Fruit fly (Drosophila melanogaster) whole organism, embryonic: ENCODE measurements around the gene RpL36.

Experiments
- BEAF-32 ChIP-seq: fragments of 200-800 bp; sonication (Bioruptor generic); optimal IDR thresholded peaks from 3 replicates; lab custom pipeline; 2017; ENCODE audit warnings: missing biosample characterization, missing genetic modification characterization, mild to moderate bottlenecking, moderate library complexity, missing genetic modification reagents
- Bgb ChIP-seq: fragments of 200-800 bp; sonication (Bioruptor generic); IDR thresholded peaks from 2 replicates; pipeline ENCODE4 v1.3.6; 2022; ENCODE audit warnings: missing biosample characterization, missing genetic modification characterization; ENCODE audit not compliant: partially characterized antibody
- Blimp-1 ChIP-seq: fragments of 200-800 bp; sonication (Bioruptor generic); optimal IDR thresholded peaks from 3 replicates; lab custom pipeline; 2018; ENCODE audit warnings: missing biosample characterization, missing genetic modification characterization, mild to moderate bottlenecking, moderate library complexity, missing genetic modification reagents
- CG10321 ChIP-seq: fragments of 200-800 bp; sonication (Bioruptor generic); IDR thresholded peaks from 2 replicates; pipeline ENCODE4 v1.3.6; 2022; ENCODE audit warnings: missing biosample characterization, missing genetic modification characterization
- CG10543 ChIP-seq: fragments of 200-800 bp; sonication (Bioruptor generic); optimal IDR thresholded peaks from 3 replicates; lab custom pipeline; 2017; ENCODE audit warnings: missing biosample characterization, mild to moderate bottlenecking, missing genetic modification characterization, moderate library complexity
- CG10959 ChIP-seq: fragments of 200-800 bp; sonication (Bioruptor generic); IDR thresholded peaks from 2 replicates; pipeline ENCODE4 v1.3.6; 2022; ENCODE audit warnings: missing biosample characterization, missing genetic modification characterization
- CG10979 ChIP-seq: fragments of 200-800 bp; sonication (Bioruptor generic); optimal IDR thresholded peaks from 2 replicates; lab custom pipeline; 2018; ENCODE audit warnings: missing biosample characterization, mild to moderate bottlenecking, missing genetic modification characterization, moderate library complexity
- CG11085 ChIP-seq: fragments of 200-800 bp; sonication (Bioruptor generic); IDR thresholded peaks from 2 replicates; pipeline ENCODE4 v1.3.6; 2022; ENCODE audit warnings: missing biosample characterization, missing genetic modification characterization
- CG12769 ChIP-seq: fragments of 200-800 bp; sonication (Bioruptor generic); optimal IDR thresholded peaks from 2 replicates; lab custom pipeline; 2019; ENCODE audit warnings: missing biosample characterization, mild to moderate bottlenecking, missing genetic modification characterization, moderate library complexity
- CG13894 ChIP-seq: fragments of 200-800 bp; sonication (Bioruptor generic); optimal IDR thresholded peaks from 3 replicates; lab custom pipeline; 2018; ENCODE audit warnings: missing biosample characterization, mild to moderate bottlenecking, missing genetic modification characterization, moderate library complexity
- CG17385 ChIP-seq: fragments of 200-800 bp; sonication (Bioruptor generic); optimal IDR thresholded peaks from 3 replicates; lab custom pipeline; 2018; ENCODE audit warnings: missing biosample characterization, mild to moderate bottlenecking, missing genetic modification characterization
- CG17829 ChIP-seq: fragments of 200-800 bp; optimal IDR thresholded peaks from 2 replicates; lab custom pipeline; 2019; ENCODE audit warnings: missing biosample characterization, mild to moderate bottlenecking, missing genetic modification characterization, moderate library complexity
- CG30403 ChIP-seq: fragments of 200-800 bp; sonication (Bioruptor generic); optimal IDR thresholded peaks from 3 replicates; lab custom pipeline; 2016; ENCODE audit warnings: missing biosample characterization, missing genetic modification characterization
- CG32767 ChIP-seq: fragments of 200-800 bp; sonication (Bioruptor generic); IDR thresholded peaks from 2 replicates; pipeline ENCODE4 v1.3.6; 2022; ENCODE audit warnings: missing biosample characterization, missing genetic modification characterization
- CG6175 ChIP-seq: fragments of 200-800 bp; sonication (Bioruptor generic); IDR thresholded peaks from 3 replicates; pipeline ENCODE4 v1.3.6; 2022; ENCODE audit warnings: missing biosample characterization, missing genetic modification characterization
- CG8281 ChIP-seq: fragments of 200-800 bp; sonication (Bioruptor generic); optimal IDR thresholded peaks from 2 replicates; lab custom pipeline; 2018; ENCODE audit warnings: missing biosample characterization, mild to moderate bottlenecking, missing genetic modification characterization, moderate library complexity
- CTCF ChIP-seq: fragments of 200-800 bp; sonication (Bioruptor generic); optimal IDR thresholded peaks from 2 replicates; lab custom pipeline; 2017; ENCODE audit warnings: missing biosample characterization, mild to moderate bottlenecking, missing genetic modification characterization, moderate library complexity
- Hey ChIP-seq: fragments of 200-800 bp; sonication (Bioruptor generic); optimal IDR thresholded peaks from 3 replicates; lab custom pipeline; 2018; ENCODE audit warnings: missing biosample characterization, mild to moderate bottlenecking, missing genetic modification characterization
- MBD-R2 ChIP-seq: fragments of 200-800 bp; sonication (Bioruptor generic); IDR thresholded peaks from 2 replicates; pipeline ENCODE4 v1.3.6; 2022; ENCODE audit warnings: missing biosample characterization, missing genetic modification characterization
- MTF-1 ChIP-seq: fragments of 200-800 bp; sonication (Bioruptor generic); optimal IDR thresholded peaks from 2 replicates; lab custom pipeline; 2018; ENCODE audit warnings: missing biosample characterization, mild to moderate bottlenecking, missing genetic modification characterization, borderline replicate concordance
- Med ChIP-seq: fragments of 200-800 bp; sonication (Bioruptor generic); peaks from one replicate; lab custom pipeline; 2016; ENCODE audit warnings: missing biosample characterization, missing genetic modification characterization, mild to moderate bottlenecking, inconsistent platforms, moderate library complexity
- Mrtf ChIP-seq: fragments of 200-800 bp; sonication (Bioruptor generic); IDR thresholded peaks from 3 replicates; pipeline ENCODE4 v1.3.6; 2022; ENCODE audit warnings: missing biosample characterization, missing genetic modification characterization
- Neu2 ChIP-seq: fragments of 200-800 bp; sonication (Bioruptor generic); optimal IDR thresholded peaks from 3 replicates; lab custom pipeline; 2016; ENCODE audit warnings: missing biosample characterization, missing genetic modification characterization, borderline replicate concordance
- Nf-YC ChIP-seq: fragments of 200-800 bp; optimal IDR thresholded peaks from 3 replicates; lab custom pipeline; 2019; ENCODE audit warnings: missing biosample characterization, mild to moderate bottlenecking, missing genetic modification characterization, moderate library complexity
- Pdp1 ChIP-seq, 2 experiments: fragments of 200-800 bp; sonication (Bioruptor generic); optimal IDR thresholded peaks; 3 replicates each; lab custom pipeline; 2016; ENCODE audit warnings: missing biosample characterization in 2 of 2, missing genetic modification characterization in 2 of 2, mild to moderate bottlenecking in 1 of 2, moderate library complexity in 1 of 2
- Poxn ChIP-seq: fragments of 200-800 bp; sonication (Bioruptor generic); IDR thresholded peaks from 2 replicates; pipeline ENCODE4 v1.3.6; 2022; ENCODE audit warnings: missing biosample characterization, missing genetic modification characterization
- Spps ChIP-seq: fragments of 200-800 bp; sonication (Bioruptor generic); optimal IDR thresholded peaks from 2 replicates; lab custom pipeline; 2018; ENCODE audit warnings: missing biosample characterization, mild to moderate bottlenecking, missing genetic modification characterization
- Sry-β ChIP-seq: fragments of 200-800 bp; sonication (Bioruptor generic); optimal IDR thresholded peaks from 2 replicates; lab custom pipeline; 2018; ENCODE audit warnings: missing biosample characterization, mild to moderate bottlenecking, missing genetic modification characterization, moderate library complexity
- Xrp1 ChIP-seq: fragments of 200-800 bp; sonication (Bioruptor generic); IDR thresholded peaks from 2 replicates; pipeline ENCODE4 v1.3.6; 2022; ENCODE audit warnings: missing biosample characterization, missing genetic modification characterization
- YL-1 ChIP-seq: fragments of 200-800 bp; sonication (Bioruptor generic); optimal IDR thresholded peaks from 3 replicates; lab custom pipeline; 2017; ENCODE audit warnings: missing biosample characterization, mild to moderate bottlenecking, missing genetic modification characterization
- cg ChIP-seq: fragments of 200-800 bp; sonication (Bioruptor generic); optimal IDR thresholded peaks from 3 replicates; lab custom pipeline; 2019; ENCODE audit warnings: missing biosample characterization, mild to moderate bottlenecking, missing genetic modification characterization, moderate library complexity
- danr ChIP-seq: fragments of 200-800 bp; sonication (Bioruptor generic); IDR thresholded peaks from 2 replicates; pipeline ENCODE4 v1.3.6; 2022; ENCODE audit warnings: missing biosample characterization, missing genetic modification characterization
- fru ChIP-seq: fragments of >200 bp; optimal IDR thresholded peaks from 2 replicates; lab custom pipeline; 2017
- fu2 ChIP-seq: fragments of 200-800 bp; sonication (Bioruptor generic); optimal IDR thresholded peaks from 2 replicates; lab custom pipeline; 2016; ENCODE audit warnings: missing biosample characterization, missing genetic modification characterization
- hb ChIP-seq: fragments of 200-800 bp; sonication (Bioruptor generic); IDR thresholded peaks from 3 replicates; pipeline ENCODE4 v1.3.6; 2022; ENCODE audit warnings: missing biosample characterization, missing genetic modification characterization; ENCODE audit not compliant: partially characterized antibody
- inv ChIP-seq: fragments of 200-800 bp; sonication (Bioruptor generic); IDR thresholded peaks from 2 replicates; pipeline ENCODE4 v1.3.6; 2022; ENCODE audit warnings: missing biosample characterization, missing genetic modification characterization; ENCODE audit not compliant: partially characterized antibody
- kay ChIP-seq: fragments of 200-800 bp; sonication (Bioruptor generic); optimal IDR thresholded peaks from 2 replicates; lab custom pipeline; 2016; ENCODE audit warnings: missing biosample characterization, missing genetic modification characterization
- oc ChIP-seq: fragments of 200-800 bp; sonication (Bioruptor generic); optimal IDR thresholded peaks from 2 replicates; lab custom pipeline; 2018; ENCODE audit warnings: missing biosample characterization, mild to moderate bottlenecking, missing genetic modification characterization, moderate library complexity
- ro ChIP-seq: fragments of 200-800 bp; sonication (Bioruptor generic); IDR thresholded peaks from 2 replicates; pipeline ENCODE4 v1.3.6; 2022; ENCODE audit warnings: missing biosample characterization, missing genetic modification characterization
- scrt ChIP-seq: fragments of 200-800 bp; sonication (Bioruptor generic); optimal IDR thresholded peaks from 2 replicates; lab custom pipeline; 2018; ENCODE audit warnings: missing biosample characterization, mild to moderate bottlenecking, missing genetic modification characterization, moderate library complexity
- sens ChIP-seq: fragments of 200-800 bp; sonication (Bioruptor generic); peaks from one replicate; lab custom pipeline; 2016; ENCODE audit warnings: missing biosample characterization, missing genetic modification characterization
- sob ChIP-seq: fragments of 200-800 bp; sonication (Bioruptor generic); IDR thresholded peaks from 2 replicates; pipeline ENCODE4 v1.3.6; 2022; ENCODE audit warnings: missing biosample characterization, missing genetic modification characterization
- sqz ChIP-seq: fragments of 200-800 bp; sonication (Bioruptor generic); optimal IDR thresholded peaks from 3 replicates; lab custom pipeline; 2018; ENCODE audit warnings: missing biosample characterization, mild to moderate bottlenecking, missing genetic modification characterization
- sr ChIP-seq: fragments of 200-800 bp; sonication (Bioruptor generic); IDR thresholded peaks from 3 replicates; pipeline ENCODE4 v1.3.6; 2022; ENCODE audit warnings: missing biosample characterization, missing genetic modification characterization
- ssp ChIP-seq: fragments of 200-800 bp; sonication (Bioruptor generic); IDR thresholded peaks from 2 replicates; pipeline ENCODE4 v1.3.6; 2022; ENCODE audit warnings: missing biosample characterization, missing genetic modification characterization
- tll ChIP-seq, 2 experiments: fragments of 200-800 bp in 1 of 2; fragments of >200 bp in 1 of 2; sonication (Bioruptor generic) in 1 of 2; optimal IDR thresholded peaks; 2 replicates each; lab custom pipeline; 2017 to 2019; ENCODE audit warnings: missing biosample characterization in 2 of 2, missing genetic modification characterization in 2 of 2, mild to moderate bottlenecking in 1 of 2, moderate library complexity in 1 of 2
- vvl ChIP-seq: fragments of 200-800 bp; sonication (Bioruptor generic); IDR thresholded peaks from 2 replicates; pipeline ENCODE4 v1.3.6; 2022; ENCODE audit warnings: missing biosample characterization, missing genetic modification characterization
- wor ChIP-seq: fragments of 200-800 bp; sonication (Bioruptor generic); IDR thresholded peaks from 2 replicates; pipeline ENCODE4 v1.3.6; 2022; ENCODE audit warnings: missing biosample characterization, missing genetic modification characterization
- zf30C ChIP-seq: fragments of 200-800 bp; sonication (Bioruptor generic); optimal IDR thresholded peaks from 3 replicates; lab custom pipeline; 2018; ENCODE audit warnings: missing biosample characterization, mild to moderate bottlenecking, missing genetic modification characterization

The RpL36 gene

DNA sequence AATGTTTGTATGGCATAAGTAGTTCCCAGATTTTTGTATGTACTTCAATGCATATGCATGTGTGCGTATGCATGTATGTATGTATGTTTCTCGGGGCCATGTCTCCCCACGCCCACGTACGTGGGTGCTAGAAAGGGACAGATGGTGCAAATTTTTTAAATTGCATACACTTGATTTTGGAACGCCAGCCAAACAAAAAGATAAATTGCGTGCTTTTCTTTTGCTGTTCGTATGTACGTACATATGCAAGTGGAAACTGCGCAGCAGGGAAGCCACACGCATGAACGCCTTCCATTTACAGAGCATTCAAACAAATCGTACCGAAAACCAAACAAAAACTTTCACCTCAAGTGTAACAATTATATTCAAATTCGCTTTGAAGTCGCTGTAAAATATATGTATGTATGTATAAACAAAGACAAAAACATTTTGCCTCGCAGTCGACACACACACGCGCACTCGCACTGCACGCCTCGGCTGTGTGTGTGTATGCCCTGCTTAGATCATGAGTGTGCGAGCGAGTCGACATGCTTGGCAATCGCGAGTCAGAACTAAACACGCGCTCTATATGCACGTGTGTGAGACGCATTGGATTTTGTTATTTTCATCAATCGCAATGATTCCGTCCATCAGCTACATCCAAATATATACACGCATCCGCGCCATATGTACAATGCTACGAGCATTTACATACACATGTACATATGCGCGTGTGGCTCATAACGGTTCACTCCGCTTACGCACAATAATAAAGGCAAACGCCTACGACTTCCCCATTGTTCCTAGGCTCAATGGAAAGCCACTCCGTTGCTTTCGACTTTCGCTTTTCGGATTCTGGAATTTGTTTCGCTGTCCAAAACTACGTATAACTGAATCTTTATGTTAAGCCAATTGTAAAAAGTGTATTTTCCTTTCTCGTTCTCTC lies 7.6 kb upstream of the RpL36 start (continued):
- TF ChIP-seq CG10543 (peak; percentile 47), CG17385 (no peak), Poxn (no peak), CTCF (GFP tag; lab: Kevin White, UChicago) (peak; percentile 4), Med (GFP tag; lab: Kevin White, UChicago) (peak; percentile 75), Xrp1 (GFP tag; lab: Robert Waterston, UW) (0 out of 2 replicates have a peak, but pooled peaks have one; percentile 7), CG8281 (no peak), MBD-R2 (GFP tag; lab: Robert Waterston, UW) (peak; percentile 27; the same call in 1 of the 2 replicates), sens (GFP tag; lab: Kevin White, UChicago) (peak; percentile 86), cg (peak; percentile 91), CG6175 (GFP tag; lab: Robert Waterston, UW) (no peak), Pdp1 (GFP tag; optimal IDR thresholded peaks at IDR 0.05; lab: Kevin White, UChicago) (peak in 1 of 2 experiments; percentile 48), Bgb (GFP tag; lab: Robert Waterston, UW) (peak; percentile 38; the same call in 1 of the 2 replicates), CG12769 (tag; lab: Kevin White, UChicago) (peak; percentile 40), CG11085 (no peak), Nf-YC (tag; lab: Kevin White, UChicago) (peak; percentile 59), vvl (peak; percentile 27; the same call in 1 of the 2 replicates), CG10321 (GFP tag; lab: Robert Waterston, UW) (peak; percentile 79), Blimp-1 (peak; percentile 82), tll (GFP tag; optimal IDR thresholded peaks at IDR 0.05; lab: Kevin White, UChicago) (peak in 1 of 2 experiments; percentile 4), inv (GFP tag; lab: Robert Waterston, UW) (no peak), fru (no peak), scrt (no peak), oc (peak; percentile 12), CG32767 (GFP tag; lab: Robert Waterston, UW) (0 out of 2 replicates have a peak, but pooled peaks have one; percentile 39)

DNA sequence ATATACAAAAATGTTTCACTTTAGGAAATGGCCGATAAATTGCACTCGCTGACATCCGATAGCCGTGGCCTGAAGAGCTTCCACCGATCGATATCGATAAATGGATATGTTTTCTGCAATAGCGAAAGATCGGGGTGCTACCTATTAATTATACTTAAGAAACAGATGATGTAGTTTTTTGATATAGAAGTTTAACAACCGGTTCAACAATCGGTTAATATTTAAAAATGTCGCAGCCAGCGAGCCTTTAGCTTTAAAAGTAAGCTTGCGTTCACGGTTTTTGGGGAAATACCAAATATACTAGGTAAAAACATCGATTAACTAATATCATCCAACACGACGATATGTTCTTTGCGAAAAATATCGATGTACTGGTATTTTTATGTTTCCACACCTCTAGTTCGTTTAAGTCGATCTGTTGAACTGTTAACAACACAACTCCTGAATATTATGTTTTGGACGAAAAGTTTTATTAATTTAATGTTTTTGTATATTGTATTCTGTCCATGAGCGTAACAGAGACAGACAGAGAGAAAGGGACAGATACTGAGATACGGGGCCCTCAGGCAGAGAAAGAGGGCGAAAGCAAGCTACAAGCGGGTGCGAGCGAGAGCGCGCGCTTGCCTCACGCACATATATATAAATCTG lies 6.3 kb upstream of the RpL36 start, which contains the start of gene Dredd:
TSS of gene Dredd (minus strand) at position 51 of the 648 bp plus-strand sequence.
- TF ChIP-seq ssp (GFP tag; lab: Robert Waterston, UW) (no peak), sob (GFP tag; lab: Robert Waterston, UW) (no peak), hb (peak; percentile 83), BEAF-32 (peak; percentile 95), Xrp1 (GFP tag; lab: Robert Waterston, UW) (no peak), fu2 (no peak), Hey (no peak), Sry-β (GFP tag; lab: Kevin White, UChicago) (no peak), zf30C (no peak), CG10959 (GFP tag; lab: Robert Waterston, UW) (no peak), Neu2 (GFP tag; lab: Kevin White, UChicago) (peak; percentile 22), sqz (GFP tag; lab: Kevin White, UChicago) (peak; percentile 51), CG10979 (tag; lab: Kevin White, UChicago) (no peak), sr (no peak), Spps (tag; lab: Kevin White, UChicago) (no peak), kay (no peak), YL-1 (GFP tag; lab: Kevin White, UChicago) (no peak), CG30403 (GFP tag; lab: Kevin White, UChicago) (no peak), wor (GFP tag; lab: Robert Waterston, UW) (no peak), danr (GFP tag; lab: Robert Waterston, UW) (no peak), Mrtf (GFP tag; lab: Robert Waterston, UW) (no peak), MTF-1 (no peak), CG13894 (tag; lab: Kevin White, UChicago) (peak; percentile 22), CG17829 (peak; percentile 79), ro (GFP tag; lab: Robert Waterston, UW) (no peak)
